Fruit fly (Drosophila melanogaster) S2 (cell line): ENCODE measurements around the gene CG13000.
A peak's percentile ranks its signal among the peaks of the same experiment; 100 is the strongest.

Source experiments
- CG8478 ChIP-seq: fragments of >200 bp; optimal IDR thresholded peaks from 2 replicates; lab custom pipeline; 2018
- CTCF ChIP-seq, 2 experiments: fragments of >200 bp; optimal IDR thresholded peaks; 2 replicates each; lab custom pipeline; 2018

CG13000 gene

dm6 chrX:16948371-16948770 lies at the start of gene CG13000:
TSS of gene CG13000 (minus strand) at chrX:16948471.
- no peak for TF ChIP-seq CTCF (optimal IDR thresholded peaks at IDR 0.05; lab: Kevin White, UChicago)
- no peak for TF ChIP-seq CG8478 (lab: Kevin White, UChicago)

- no peak for TF ChIP-seq CTCF (optimal IDR thresholded peaks at IDR 0.05; lab: Kevin White, UChicago)
- TF ChIP-seq CG8478 (lab: Kevin White, UChicago) = no peak
Measured at dm6 chrX:16986928-16987327, 38.7 kb upstream of the CG13000 start.

dm6 chrX:16968148-16968823 lies 20.0 kb upstream of the CG13000 start, which contains the start of gene Ubr1:
TSS of gene Ubr1 (minus strand) at chrX:16968679.
- TF ChIP-seq CG8478 (lab: Kevin White, UChicago) (no peak), CTCF (optimal IDR thresholded peaks at IDR 0.05; lab: Kevin White, UChicago) (peak; percentile 52)

dm6 chrX:16967415-16967814 lies 19.1 kb upstream of the CG13000 start:
- TF ChIP-seq CG8478 (lab: Kevin White, UChicago) = no peak
- peak; percentile 94 to 99 for TF ChIP-seq CTCF (optimal IDR thresholded peaks at IDR 0.05; lab: Kevin White, UChicago)

dm6 chrX:16966532-16966931 lies 18.3 kb upstream of the CG13000 start:
- TF ChIP-seq CTCF (optimal IDR thresholded peaks at IDR 0.05; lab: Kevin White, UChicago) = no peak
- no peak for TF ChIP-seq CG8478 (lab: Kevin White, UChicago)

dm6 chrX:16946604-16947003 lies 1.7 kb downstream of the CG13000 start:
- TF ChIP-seq CTCF (optimal IDR thresholded peaks at IDR 0.05; lab: Kevin White, UChicago) = no peak
- TF ChIP-seq CG8478 (lab: Kevin White, UChicago) = no peak

- TF ChIP-seq CG8478 (lab: Kevin White, UChicago) (no peak), CTCF (optimal IDR thresholded peaks at IDR 0.05; lab: Kevin White, UChicago) (no peak)
Measured at dm6 chrX:16945414-16945813, 2.9 kb downstream of the CG13000 start.

- TF ChIP-seq CG8478 (lab: Kevin White, UChicago) (no peak), CTCF (optimal IDR thresholded peaks at IDR 0.05; lab: Kevin White, UChicago) (no peak)
Measured at dm6 chrX:16944049-16944532, 4.2 kb downstream of the CG13000 start.

- no peak for TF ChIP-seq CG8478 (lab: Kevin White, UChicago)
- TF ChIP-seq CTCF (optimal IDR thresholded peaks at IDR 0.05; lab: Kevin White, UChicago) = no peak
Measured at dm6 chrX:16943515-16943850, 4.8 kb downstream of the CG13000 start.

dm6 chrX:16942735-16943514 lies 5.3 kb downstream of the CG13000 start, which contains the start of the genes CG13001 and RhoGAP15B:
TSS of gene CG13001 (minus strand) at chrX:16942871.
TSS of gene RhoGAP15B (plus strand) at chrX:16943290.
- TF ChIP-seq CG8478 (lab: Kevin White, UChicago) (no peak), CTCF (optimal IDR thresholded peaks at IDR 0.05; lab: Kevin White, UChicago) (no peak)

- TF ChIP-seq CTCF (optimal IDR thresholded peaks at IDR 0.05; lab: Kevin White, UChicago) = no peak
- TF ChIP-seq CG8478 (lab: Kevin White, UChicago) = no peak
Measured at dm6 chrX:16940426-16941058, 7.7 kb downstream of the CG13000 start, which contains the start of gene wus. TSS of gene wus (minus strand) at chrX:16940873.

- TF ChIP-seq CG8478 (lab: Kevin White, UChicago) (no peak), CTCF (optimal IDR thresholded peaks at IDR 0.05; lab: Kevin White, UChicago) (no peak)
Measured at dm6 chrX:16936689-16937088, 11.6 kb downstream of the CG13000 start.

dm6 chrX:16934430-16934829 lies 13.8 kb downstream of the CG13000 start:
- TF ChIP-seq CTCF (optimal IDR thresholded peaks at IDR 0.05; lab: Kevin White, UChicago) (no peak), CG8478 (lab: Kevin White, UChicago) (no peak)

dm6 chrX:16932820-16933386 lies 15.4 kb downstream of the CG13000 start:
- TF ChIP-seq CG8478 (lab: Kevin White, UChicago) = no peak
- no peak for TF ChIP-seq CTCF (optimal IDR thresholded peaks at IDR 0.05; lab: Kevin White, UChicago)
